Fruit fly (Drosophila melanogaster) whole organism, adult: ENCODE data around the gene Sf3b5.

Experiments
- CG12768 ChIP-seq: fragments of 200-800 bp; sonication (Bioruptor generic); optimal IDR thresholded peaks from 2 replicates; lab custom pipeline; 2017; ENCODE audit warnings: missing biosample characterization, missing genetic modification characterization, mild to moderate bottlenecking, moderate library complexity, missing genetic modification reagents
- CG33017 ChIP-seq: fragments of 200-800 bp; sonication (Bioruptor generic); optimal IDR thresholded peaks from 2 replicates; lab custom pipeline; 2018; ENCODE audit warnings: missing biosample characterization, mild to moderate bottlenecking, missing genetic modification characterization, moderate library complexity
- CG5204 ChIP-seq: fragments of 200-800 bp; sonication (Bioruptor generic); optimal IDR thresholded peaks from 2 replicates; lab custom pipeline; 2016; ENCODE audit warnings: missing biosample characterization, missing genetic modification characterization
- CG7101 ChIP-seq: fragments of 200-800 bp; sonication (Bioruptor generic); optimal IDR thresholded peaks from 2 replicates; lab custom pipeline; 2018; ENCODE audit warnings: missing biosample characterization, mild to moderate bottlenecking, missing genetic modification characterization, moderate library complexity
- Clk ChIP-seq: fragments of 200-800 bp; sonication (Bioruptor generic); optimal IDR thresholded peaks from 2 replicates; lab custom pipeline; 2017; ENCODE audit warnings: missing biosample characterization, missing genetic modification characterization
- Crg-1 ChIP-seq: fragments of 200-800 bp; sonication (Bioruptor generic); optimal IDR thresholded peaks from 2 replicates; lab custom pipeline; 2016; ENCODE audit warnings: missing biosample characterization, missing genetic modification characterization
- Hr96 ChIP-seq: fragments of 200-800 bp; sonication (Bioruptor generic); optimal IDR thresholded peaks from 2 replicates; lab custom pipeline; 2016; ENCODE audit warnings: missing biosample characterization, missing genetic modification characterization
- cic ChIP-seq: fragments of 200-800 bp; sonication (Bioruptor generic); optimal IDR thresholded peaks from 2 replicates; lab custom pipeline; 2017; ENCODE audit warnings: missing biosample characterization, mild to moderate bottlenecking, missing genetic modification characterization, moderate library complexity
- ovo ChIP-seq: fragments of 200-800 bp; sonication (Bioruptor generic); optimal IDR thresholded peaks from 2 replicates; lab custom pipeline; 2016; ENCODE audit warnings: missing biosample characterization, missing genetic modification characterization
- tj ChIP-seq: fragments of 200-800 bp; sonication (Bioruptor generic); optimal IDR thresholded peaks from 3 replicates; lab custom pipeline; 2017; ENCODE audit warnings: missing biosample characterization, mild to moderate bottlenecking, missing genetic modification characterization, moderate library complexity
- toe ChIP-seq: fragments of 200-800 bp; sonication (Bioruptor generic); optimal IDR thresholded peaks from 2 replicates; lab custom pipeline; 2016; ENCODE audit warnings: missing biosample characterization, missing genetic modification characterization

- TF ChIP-seq ovo (GFP tag; lab: Kevin White, UChicago) (no peak), CG33017 (tag; lab: Kevin White, UChicago) (no peak), CG7101 (tag; lab: Kevin White, UChicago) (no peak), CG5204 (GFP tag; lab: Kevin White, UChicago) (no peak), Hr96 (no peak), toe (GFP tag; lab: Kevin White, UChicago) (no peak), Crg-1 (GFP tag; lab: Kevin White, UChicago) (no peak), tj (GFP tag; lab: Kevin White, UChicago) (no peak), cic (no peak), CG12768 (GFP tag; lab: Kevin White, UChicago) (no peak), Clk (GFP tag; lab: Kevin White, UChicago) (no peak)
These were observed at the start of gene Sf3b5, which contains the start of the genes Kcmf1 and CG11986 for dm6 chr3R:9014859-9015466.
